Worm (Caenorhabditis elegans): ENCODE measurements around the gene twk-4.

- TF ChIP-seq mdl-1 (tag; optimal IDR thresholded peaks at IDR 0.05) (no peak), nhr-28 (tag; optimal IDR thresholded peaks at IDR 0.05) (no peak)
Measured at ce11 chrII:9145961-9146360, 48.1 kb downstream of the twk-4 start, which contains the start of gene W07A12.4.
